Fruit fly (Drosophila melanogaster) whole organism, embryonic: Measurements from ENCODE around the gene CG15286.

ENCODE experiments used
- CG11504 ChIP-seq: fragments of 200-800 bp; sonication (Bioruptor generic); optimal IDR thresholded peaks from 3 replicates; lab custom pipeline; 2019; ENCODE audit warnings: missing biosample characterization, mild to moderate bottlenecking, missing genetic modification characterization, moderate library complexity
- CG13287 ChIP-seq: fragments of 200-800 bp; sonication (Bioruptor generic); IDR thresholded peaks from 2 replicates; pipeline ENCODE4 v1.3.6; 2022; ENCODE audit warnings: missing biosample characterization, missing genetic modification characterization; ENCODE audit not compliant: partially characterized antibody
- CG14441 ChIP-seq: fragments of 200-800 bp; sonication (Bioruptor generic); IDR thresholded peaks from 2 replicates; pipeline ENCODE4 v1.3.6; 2022; ENCODE audit warnings: missing biosample characterization, missing genetic modification characterization
- CG14710 ChIP-seq: fragments of 200-800 bp; sonication (Bioruptor generic); optimal IDR thresholded peaks from 3 replicates; lab custom pipeline; 2019; ENCODE audit warnings: missing biosample characterization, mild to moderate bottlenecking, missing genetic modification characterization, moderate library complexity
- CG15601 ChIP-seq: fragments of 200-800 bp; sonication (Bioruptor generic); optimal IDR thresholded peaks from 3 replicates; lab custom pipeline; 2019; ENCODE audit warnings: missing biosample characterization, mild to moderate bottlenecking, missing genetic modification characterization, moderate library complexity
- CG16815 ChIP-seq: fragments of 200-800 bp; sonication (Bioruptor generic); optimal IDR thresholded peaks from 3 replicates; lab custom pipeline; 2017; ENCODE audit warnings: missing biosample characterization, mild to moderate bottlenecking, missing genetic modification characterization
- CG17385 ChIP-seq: fragments of 200-800 bp; sonication (Bioruptor generic); optimal IDR thresholded peaks from 3 replicates; lab custom pipeline; 2018; ENCODE audit warnings: missing biosample characterization, mild to moderate bottlenecking, missing genetic modification characterization
- CG2116 ChIP-seq: fragments of 200-800 bp; sonication (Bioruptor generic); optimal IDR thresholded peaks from 3 replicates; lab custom pipeline; 2018; ENCODE audit warnings: missing biosample characterization, mild to moderate bottlenecking, missing genetic modification characterization
- CG2120 ChIP-seq: fragments of 200-800 bp; sonication (Bioruptor generic); optimal IDR thresholded peaks from 3 replicates; lab custom pipeline; 2016; ENCODE audit warnings: missing biosample characterization, missing genetic modification characterization
- CG2199 ChIP-seq: fragments of 200-800 bp; sonication (Bioruptor generic); IDR thresholded peaks from 3 replicates; pipeline ENCODE4 v1.3.6; 2022; ENCODE audit warnings: missing biosample characterization, missing genetic modification characterization
- CG33213 ChIP-seq: fragments of 200-800 bp; sonication (Bioruptor generic); optimal IDR thresholded peaks from 3 replicates; lab custom pipeline; 2016; ENCODE audit warnings: missing biosample characterization, missing genetic modification characterization
- CG3407 ChIP-seq: fragments of 200-800 bp; sonication (Bioruptor generic); optimal IDR thresholded peaks from 2 replicates; lab custom pipeline; 2018; ENCODE audit warnings: missing biosample characterization, mild to moderate bottlenecking, missing genetic modification characterization
- CG43689 ChIP-seq: fragments of 200-800 bp; sonication (Bioruptor generic); IDR thresholded peaks from 2 replicates; pipeline ENCODE4 v1.3.6; 2022; ENCODE audit warnings: missing biosample characterization, missing genetic modification characterization
- CG6175 ChIP-seq: fragments of 200-800 bp; sonication (Bioruptor generic); IDR thresholded peaks from 3 replicates; pipeline ENCODE4 v1.3.6; 2022; ENCODE audit warnings: missing biosample characterization, missing genetic modification characterization
- CG6765 ChIP-seq: fragments of 200-800 bp; sonication (Bioruptor generic); optimal IDR thresholded peaks from 3 replicates; lab custom pipeline; 2017; ENCODE audit warnings: missing biosample characterization, mild to moderate bottlenecking, missing genetic modification characterization
- CG6854 ChIP-seq: fragments of 200-800 bp; sonication (Bioruptor generic); optimal IDR thresholded peaks from 3 replicates; lab custom pipeline; 2017; ENCODE audit warnings: missing biosample characterization, mild to moderate bottlenecking, missing genetic modification characterization
- CG9797 ChIP-seq: fragments of 200-800 bp; sonication (Bioruptor generic); optimal IDR thresholded peaks from 3 replicates; lab custom pipeline; 2018; ENCODE audit warnings: missing biosample characterization, mild to moderate bottlenecking, missing genetic modification characterization
- Doc2 ChIP-seq: fragments of 200-800 bp; sonication (Bioruptor generic); IDR thresholded peaks from 2 replicates; pipeline ENCODE4 v1.3.6; 2022; ENCODE audit warnings: missing biosample characterization, missing genetic modification characterization
- Dp ChIP-seq: fragments of 200-800 bp; sonication (Bioruptor generic); optimal IDR thresholded peaks from 2 replicates; lab custom pipeline; 2018; ENCODE audit warnings: missing biosample characterization, mild to moderate bottlenecking, missing genetic modification characterization, moderate library complexity
- Ets97D ChIP-seq: fragments of 200-800 bp; sonication (Bioruptor generic); optimal IDR thresholded peaks from 3 replicates; lab custom pipeline; 2016; ENCODE audit warnings: missing biosample characterization, missing genetic modification characterization
- Fer1 ChIP-seq: fragments of 200-800 bp; sonication (Bioruptor generic); optimal IDR thresholded peaks from 2 replicates; lab custom pipeline; 2017; ENCODE audit warnings: missing biosample characterization, mild to moderate bottlenecking, missing genetic modification characterization
- HHEX ChIP-seq: fragments of 200-800 bp; sonication (Bioruptor generic); optimal IDR thresholded peaks from 3 replicates; lab custom pipeline; 2017; ENCODE audit warnings: missing biosample characterization, mild to moderate bottlenecking, missing genetic modification characterization, missing genetic modification reagents
- Hr39 ChIP-seq: fragments of >200 bp; optimal IDR thresholded peaks from 2 replicates; lab custom pipeline; 2017
- Lpt ChIP-seq: fragments of >200 bp; optimal IDR thresholded peaks from 2 replicates; lab custom pipeline; 2018; ENCODE audit warnings: missing biosample characterization, missing genetic modification characterization
- Med ChIP-seq: fragments of 200-800 bp; sonication (Bioruptor generic); peaks from one replicate; lab custom pipeline; 2016; ENCODE audit warnings: missing biosample characterization, missing genetic modification characterization, mild to moderate bottlenecking, inconsistent platforms, moderate library complexity
- Meics ChIP-seq: fragments of 200-800 bp; sonication (Bioruptor generic); optimal IDR thresholded peaks from 2 replicates; lab custom pipeline; 2017; ENCODE audit warnings: missing biosample characterization, mild to moderate bottlenecking, missing genetic modification characterization
- Mes4 ChIP-seq: fragments of 200-800 bp; sonication (Bioruptor generic); optimal IDR thresholded peaks from 2 replicates; lab custom pipeline; 2016; ENCODE audit warnings: missing biosample characterization, missing genetic modification characterization
- Nf-YC ChIP-seq: fragments of 200-800 bp; optimal IDR thresholded peaks from 3 replicates; lab custom pipeline; 2019; ENCODE audit warnings: missing biosample characterization, mild to moderate bottlenecking, missing genetic modification characterization, moderate library complexity
- Optix ChIP-seq: fragments of 200-800 bp; sonication (Bioruptor generic); IDR thresholded peaks from 3 replicates; pipeline ENCODE4 v1.3.6; 2022; ENCODE audit warnings: missing biosample characterization, missing genetic modification characterization
- Pdp1 ChIP-seq, 2 experiments: fragments of 200-800 bp; sonication (Bioruptor generic); optimal IDR thresholded peaks; 3 replicates each; lab custom pipeline; 2016; ENCODE audit warnings: missing biosample characterization in 2 of 2, missing genetic modification characterization in 2 of 2, mild to moderate bottlenecking in 1 of 2, moderate library complexity in 1 of 2
- Rfx ChIP-seq: fragments of 200-800 bp; sonication (Bioruptor generic); IDR thresholded peaks from 2 replicates; pipeline ENCODE4 v1.3.6; 2022; ENCODE audit warnings: missing biosample characterization, missing genetic modification characterization
- Rx ChIP-seq: fragments of 200-800 bp; sonication (Bioruptor generic); IDR thresholded peaks from 2 replicates; pipeline ENCODE4 v1.3.6; 2022; ENCODE audit warnings: missing biosample characterization, missing genetic modification characterization
- Scr ChIP-seq: fragments of 200-800 bp; sonication (Bioruptor generic); IDR thresholded peaks from 2 replicates; pipeline ENCODE4 v1.3.6; 2022; ENCODE audit warnings: missing biosample characterization, missing genetic modification characterization; ENCODE audit not compliant: partially characterized antibody
- amos ChIP-seq: fragments of 200-800 bp; sonication (Bioruptor generic); IDR thresholded peaks from 2 replicates; pipeline ENCODE4 v1.3.6; 2022; ENCODE audit warnings: missing biosample characterization, missing genetic modification characterization; ENCODE audit not compliant: partially characterized antibody
- ato ChIP-seq: fragments of 200-800 bp; sonication (Bioruptor generic); IDR thresholded peaks from 2 replicates; pipeline ENCODE4 v1.3.6; 2022; ENCODE audit warnings: missing biosample characterization, missing genetic modification characterization; ENCODE audit not compliant: partially characterized antibody
- bbx ChIP-seq: fragments of 200-800 bp; sonication (Bioruptor generic); IDR thresholded peaks from 2 replicates; pipeline ENCODE4 v1.3.6; 2022; ENCODE audit warnings: missing biosample characterization, missing genetic modification characterization; ENCODE audit not compliant: partially characterized antibody
- dmrt11E ChIP-seq: fragments of 200-800 bp; sonication (Bioruptor generic); optimal IDR thresholded peaks from 3 replicates; lab custom pipeline; 2018; ENCODE audit warnings: missing biosample characterization, mild to moderate bottlenecking, missing genetic modification characterization, moderate library complexity
- ewg ChIP-seq: fragments of 200-800 bp; sonication (Bioruptor generic); optimal IDR thresholded peaks from 3 replicates; lab custom pipeline; 2017; ENCODE audit warnings: mild to moderate bottlenecking, missing biosample characterization, missing genetic modification reagents, missing genetic modification characterization
- gce ChIP-seq: fragments of 200-800 bp; sonication (Bioruptor generic); IDR thresholded peaks from 3 replicates; pipeline ENCODE4 v1.3.6; 2022; ENCODE audit warnings: missing biosample characterization, missing genetic modification characterization
- gcm2 ChIP-seq: fragments of 200-800 bp; sonication (Bioruptor generic); optimal IDR thresholded peaks from 2 replicates; lab custom pipeline; 2016; ENCODE audit warnings: missing biosample characterization, missing genetic modification characterization
- h ChIP-seq: fragments of >200 bp; optimal IDR thresholded peaks from 2 replicates; lab custom pipeline; 2017
- hbn ChIP-seq: fragments of 200-800 bp; sonication (Bioruptor generic); IDR thresholded peaks from 2 replicates; pipeline ENCODE4 v1.3.6; 2022; ENCODE audit warnings: missing biosample characterization, missing genetic modification characterization; ENCODE audit not compliant: partially characterized antibody
- lov ChIP-seq, 2 experiments: fragments of 200-800 bp in 1 of 2; fragments of >200 bp in 1 of 2; sonication (Bioruptor generic) in 1 of 2; IDR thresholded peaks in 1 of 2; optimal IDR thresholded peaks in 1 of 2; 2 replicates in 1 of 2; 3 replicates in 1 of 2; pipeline versions ENCODE4 v1.3.6 to Lab custom; 2017 to 2022; ENCODE audit warnings: missing biosample characterization in 1 of 2, missing genetic modification characterization in 1 of 2
- pho ChIP-seq: fragments of 200-800 bp; sonication (Bioruptor generic); optimal IDR thresholded peaks from 2 replicates; lab custom pipeline; 2016; ENCODE audit warnings: missing biosample characterization, missing genetic modification characterization
- slbo ChIP-seq: fragments of 200-800 bp; sonication (Bioruptor generic); IDR thresholded peaks from 2 replicates; pipeline ENCODE4 v1.3.6; 2022; ENCODE audit warnings: missing biosample characterization, missing genetic modification characterization
- slou ChIP-seq: fragments of 200-800 bp; sonication (Bioruptor generic); optimal IDR thresholded peaks from 3 replicates; lab custom pipeline; 2016; ENCODE audit warnings: missing biosample characterization, missing genetic modification characterization
- sna ChIP-seq: fragments of 200-800 bp; sonication (Bioruptor generic); IDR thresholded peaks from 2 replicates; pipeline ENCODE4 v1.3.6; 2022; ENCODE audit warnings: missing biosample characterization, missing genetic modification characterization; ENCODE audit not compliant: partially characterized antibody
- stwl ChIP-seq: fragments of 200-800 bp; sonication (Bioruptor generic); optimal IDR thresholded peaks from 3 replicates; lab custom pipeline; 2018; ENCODE audit warnings: missing biosample characterization, mild to moderate bottlenecking, missing genetic modification characterization, moderate library complexity
- trem ChIP-seq: fragments of 200-800 bp; optimal IDR thresholded peaks from 3 replicates; lab custom pipeline; 2019; ENCODE audit warnings: missing biosample characterization, mild to moderate bottlenecking, missing genetic modification characterization, moderate library complexity
- trh ChIP-seq: fragments of 200-800 bp; sonication (Bioruptor generic); optimal IDR thresholded peaks from 2 replicates; lab custom pipeline; 2016; ENCODE audit warnings: missing biosample characterization, missing genetic modification characterization
- zf30C ChIP-seq: fragments of 200-800 bp; sonication (Bioruptor generic); optimal IDR thresholded peaks from 3 replicates; lab custom pipeline; 2018; ENCODE audit warnings: missing biosample characterization, mild to moderate bottlenecking, missing genetic modification characterization

CG15286 gene

DNA sequence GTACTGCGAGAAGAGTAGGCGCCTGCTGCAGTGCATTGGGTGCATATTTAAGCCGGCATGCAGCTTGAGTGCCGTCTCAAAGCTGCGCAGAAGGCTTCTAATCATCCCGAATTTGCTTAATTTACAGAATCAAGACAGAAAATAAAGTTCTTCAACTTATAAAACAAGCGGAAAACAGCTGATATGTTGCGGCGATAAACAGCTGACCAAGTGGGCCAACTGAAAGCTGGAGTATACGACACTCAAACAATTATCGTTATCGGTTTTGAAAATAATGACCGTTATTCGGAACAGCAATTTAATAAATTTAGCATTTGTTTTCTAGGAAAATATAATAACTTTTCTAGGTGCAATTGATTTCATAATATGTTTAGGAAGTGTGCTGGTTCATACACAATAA is 10.6 kb downstream of the CG15286 start, which contains the start of gene mTTF:
mTTF (minus strand) TSS at position 189 of the 400 bp plus-strand sequence.
- no peak for TF ChIP-seq Fer1 (GFP tag; lab: Kevin White, UChicago)
- peak; percentile 72 for TF ChIP-seq CG13287 (GFP tag; lab: Robert Waterston, UW)
- no peak for TF ChIP-seq Rfx (GFP tag; lab: Robert Waterston, UW)
- TF ChIP-seq zf30C (GFP tag; lab: Kevin White, UChicago), result no peak
- TF ChIP-seq CG14710 (tag; lab: Kevin White, UChicago), result peak; percentile 40
- TF ChIP-seq Mes4 (GFP tag; lab: Kevin White, UChicago), result no peak
- no peak for TF ChIP-seq trh (GFP tag; lab: Kevin White, UChicago)
- TF ChIP-seq Doc2 (GFP tag; lab: Robert Waterston, UW), result no peak
- no peak for TF ChIP-seq slbo (GFP tag; lab: Robert Waterston, UW)
- peak; percentile 36; the same call in 1 of the 2 replicates for TF ChIP-seq amos (GFP tag; lab: Robert Waterston, UW)
- TF ChIP-seq CG2116 (GFP tag; lab: Kevin White, UChicago), result peak; percentile 52
- TF ChIP-seq CG11504 (tag; lab: Kevin White, UChicago), result peak; percentile 87
- TF ChIP-seq lov (optimal IDR thresholded peaks at IDR 0.05; lab: Kevin White, UChicago), result no peak
- TF ChIP-seq lov (GFP tag; IDR thresholded peaks at IDR 0.05; lab: Robert Waterston, UW), result no peak
- TF ChIP-seq bbx (GFP tag; lab: Robert Waterston, UW), result no peak
- TF ChIP-seq Pdp1 (GFP tag; optimal IDR thresholded peaks at IDR 0.05; lab: Kevin White, UChicago), result peak in 1 of 2 experiments; percentile 94
- TF ChIP-seq Hr39 (lab: Kevin White, UChicago), result no peak
- TF ChIP-seq CG3407 (GFP tag; lab: Kevin White, UChicago), result no peak
- no peak for TF ChIP-seq CG14441 (GFP tag; lab: Robert Waterston, UW)
- TF ChIP-seq trem (tag; lab: Kevin White, UChicago), result peak; percentile 50
- no peak for TF ChIP-seq CG17385
- TF ChIP-seq HHEX (GFP tag; lab: Kevin White, UChicago), result no peak
- TF ChIP-seq ato (GFP tag; lab: Robert Waterston, UW), result peak; percentile 62; the same call in 1 of the 2 replicates
- peak; percentile 56; the same call in 1 of the 2 replicates for TF ChIP-seq hbn (GFP tag; lab: Robert Waterston, UW)
- no peak for TF ChIP-seq CG33213 (GFP tag; lab: Kevin White, UChicago)
- TF ChIP-seq pho (GFP tag; lab: Kevin White, UChicago), result no peak
- TF ChIP-seq Optix (GFP tag; lab: Robert Waterston, UW), result no peak
- peak; percentile 73 for TF ChIP-seq sna (GFP tag; lab: Robert Waterston, UW)
- TF ChIP-seq CG43689, result no peak
- TF ChIP-seq ewg (GFP tag; lab: Kevin White, UChicago), result no peak
- peak; percentile 67 for TF ChIP-seq Med (GFP tag; lab: Kevin White, UChicago)
- no peak for TF ChIP-seq gce
- peak; percentile 73 for TF ChIP-seq Dp (GFP tag; lab: Kevin White, UChicago)
- TF ChIP-seq CG6175 (GFP tag; lab: Robert Waterston, UW), result no peak
- no peak for TF ChIP-seq gcm2
- TF ChIP-seq CG15601, result peak; percentile 29
- no peak for TF ChIP-seq Lpt (GFP tag; lab: Kevin White, UChicago)
- peak; percentile 64 for TF ChIP-seq stwl (tag; lab: Kevin White, UChicago)
- no peak for TF ChIP-seq CG6854 (GFP tag; lab: Kevin White, UChicago)
- TF ChIP-seq CG2199 (GFP tag; lab: Robert Waterston, UW), result peak; percentile 49; the same call in 1 of the 3 replicates
- peak; percentile 59 for TF ChIP-seq Ets97D (GFP tag; lab: Kevin White, UChicago)
- TF ChIP-seq CG2120 (GFP tag; lab: Kevin White, UChicago), result no peak
- TF ChIP-seq slou (GFP tag; lab: Kevin White, UChicago), result no peak
- no peak for TF ChIP-seq CG16815 (GFP tag; lab: Kevin White, UChicago)
- no peak for TF ChIP-seq Meics
- peak; percentile 49 for TF ChIP-seq Scr (GFP tag; lab: Robert Waterston, UW)
- TF ChIP-seq h, result no peak
- no peak for TF ChIP-seq Rx (GFP tag; lab: Robert Waterston, UW)
- no peak for TF ChIP-seq dmrt11E (tag; lab: Kevin White, UChicago)
- TF ChIP-seq CG9797 (GFP tag; lab: Kevin White, UChicago), result peak; percentile 16
- TF ChIP-seq Nf-YC (tag; lab: Kevin White, UChicago), result no peak
- no peak for TF ChIP-seq CG6765 (GFP tag; lab: Kevin White, UChicago)
